Fruit fly (Drosophila melanogaster) whole organism, embryonic: Measurements from ENCODE around the gene CG7512.
A peak's percentile ranks its signal among the peaks of the same experiment; 100 is the strongest.

Experiments used
- CG10209 ChIP-seq: fragments of 200-800 bp; sonication (Bioruptor generic); optimal IDR thresholded peaks from 3 replicates; lab custom pipeline; 2017; ENCODE audit warnings: missing biosample characterization, mild to moderate bottlenecking, missing genetic modification characterization, missing genetic modification reagents
- CG10321 ChIP-seq: fragments of 200-800 bp; sonication (Bioruptor generic); IDR thresholded peaks from 2 replicates; pipeline ENCODE4 v1.3.6; 2022; ENCODE audit warnings: missing biosample characterization, missing genetic modification characterization
- CG10654 ChIP-seq: fragments of 200-800 bp; sonication (Bioruptor generic); optimal IDR thresholded peaks from 2 replicates; lab custom pipeline; 2016; ENCODE audit warnings: missing biosample characterization, missing genetic modification characterization
- CG12236 ChIP-seq: fragments of 200-800 bp; sonication (Bioruptor generic); optimal IDR thresholded peaks from 2 replicates; lab custom pipeline; 2016; ENCODE audit warnings: missing biosample characterization, missing genetic modification characterization
- CG12299 ChIP-seq: fragments of 200-800 bp; sonication (Bioruptor generic); optimal IDR thresholded peaks from 2 replicates; lab custom pipeline; 2018; ENCODE audit warnings: missing biosample characterization, mild to moderate bottlenecking, missing genetic modification characterization
- CG13424 ChIP-seq: fragments of 200-800 bp; sonication (Bioruptor generic); optimal IDR thresholded peaks from 2 replicates; lab custom pipeline; 2019; ENCODE audit warnings: missing biosample characterization, mild to moderate bottlenecking, missing genetic modification characterization, moderate library complexity
- CG13894 ChIP-seq: fragments of 200-800 bp; sonication (Bioruptor generic); optimal IDR thresholded peaks from 3 replicates; lab custom pipeline; 2018; ENCODE audit warnings: missing biosample characterization, mild to moderate bottlenecking, missing genetic modification characterization, moderate library complexity
- CG14441 ChIP-seq: fragments of 200-800 bp; sonication (Bioruptor generic); IDR thresholded peaks from 2 replicates; pipeline ENCODE4 v1.3.6; 2022; ENCODE audit warnings: missing biosample characterization, missing genetic modification characterization
- CG14667 ChIP-seq: fragments of 200-800 bp; sonication (Bioruptor generic); IDR thresholded peaks from 2 replicates; pipeline ENCODE4 v1.3.6; 2022; ENCODE audit warnings: missing biosample characterization, missing genetic modification characterization
- CG14710 ChIP-seq: fragments of 200-800 bp; sonication (Bioruptor generic); optimal IDR thresholded peaks from 3 replicates; lab custom pipeline; 2019; ENCODE audit warnings: missing biosample characterization, mild to moderate bottlenecking, missing genetic modification characterization, moderate library complexity
- CG15269 ChIP-seq: fragments of 200-800 bp; sonication (Bioruptor generic); optimal IDR thresholded peaks from 2 replicates; lab custom pipeline; 2018; ENCODE audit warnings: missing biosample characterization, mild to moderate bottlenecking, missing genetic modification characterization, moderate library complexity
- CG15479 ChIP-seq: fragments of 200-800 bp; sonication (Bioruptor generic); optimal IDR thresholded peaks from 3 replicates; lab custom pipeline; 2019; ENCODE audit warnings: missing biosample characterization, mild to moderate bottlenecking, missing genetic modification characterization, moderate library complexity
- CG17328 ChIP-seq: fragments of 200-800 bp; sonication (Bioruptor generic); IDR thresholded peaks from 2 replicates; pipeline ENCODE4 v1.3.6; 2022; ENCODE audit warnings: missing biosample characterization, missing genetic modification characterization
- CG30403 ChIP-seq: fragments of 200-800 bp; sonication (Bioruptor generic); optimal IDR thresholded peaks from 3 replicates; lab custom pipeline; 2016; ENCODE audit warnings: missing biosample characterization, missing genetic modification characterization
- CG3838 ChIP-seq: fragments of 200-800 bp; sonication (Bioruptor generic); optimal IDR thresholded peaks from 3 replicates; lab custom pipeline; 2016; ENCODE audit warnings: missing biosample characterization, missing genetic modification characterization
- CG5180 ChIP-seq: fragments of 200-800 bp; sonication (Bioruptor generic); optimal IDR thresholded peaks from 3 replicates; lab custom pipeline; 2017; ENCODE audit warnings: missing biosample characterization, missing genetic modification characterization, mild to moderate bottlenecking, moderate library complexity, missing genetic modification reagents
- CG5245 ChIP-seq: fragments of 200-800 bp; sonication (Bioruptor generic); optimal IDR thresholded peaks from 3 replicates; lab custom pipeline; 2016; ENCODE audit warnings: missing biosample characterization, missing genetic modification characterization
- CG7357 ChIP-seq: fragments of 200-800 bp; sonication (Bioruptor generic); IDR thresholded peaks from 3 replicates; pipeline ENCODE4 v1.3.6; 2022; ENCODE audit warnings: missing biosample characterization, missing genetic modification characterization
- CG7745 ChIP-seq: fragments of 200-800 bp; sonication (Bioruptor generic); optimal IDR thresholded peaks from 2 replicates; lab custom pipeline; 2018; ENCODE audit warnings: missing biosample characterization, mild to moderate bottlenecking, missing genetic modification characterization, moderate library complexity
- CG7839 ChIP-seq: fragments of 200-800 bp; sonication (Bioruptor generic); optimal IDR thresholded peaks from 3 replicates; lab custom pipeline; 2018; ENCODE audit warnings: missing biosample characterization, mild to moderate bottlenecking, missing genetic modification characterization, moderate library complexity
- CG7963 ChIP-seq: fragments of 200-800 bp; sonication (Bioruptor generic); IDR thresholded peaks from 3 replicates; pipeline ENCODE4 v1.3.6; 2022; ENCODE audit warnings: missing biosample characterization, missing genetic modification characterization; ENCODE audit not compliant: partially characterized antibody
- CG8290 ChIP-seq, 3 experiments: fragments of 200-800 bp; sonication (Bioruptor generic); optimal IDR thresholded peaks; 2 replicates each; lab custom pipeline; 2016 to 2019; ENCODE audit warnings: missing biosample characterization in 3 of 3, missing genetic modification characterization in 3 of 3, mild to moderate bottlenecking in 2 of 3, moderate library complexity in 1 of 3
- CoRest ChIP-seq: fragments of 200-800 bp; sonication (Bioruptor generic); optimal IDR thresholded peaks from 3 replicates; lab custom pipeline; 2018; ENCODE audit warnings: missing biosample characterization, mild to moderate bottlenecking, missing genetic modification characterization, moderate library complexity
- Dad ChIP-seq: fragments of 200-800 bp; sonication (Bioruptor generic); optimal IDR thresholded peaks from 3 replicates; lab custom pipeline; 2016; ENCODE audit warnings: missing biosample characterization, missing genetic modification characterization
- Dbx ChIP-seq: fragments of 200-800 bp; sonication (Bioruptor generic); IDR thresholded peaks from 3 replicates; pipeline ENCODE4 v1.3.6; 2022; ENCODE audit warnings: missing biosample characterization, missing genetic modification characterization
- Fer1 ChIP-seq: fragments of 200-800 bp; sonication (Bioruptor generic); optimal IDR thresholded peaks from 2 replicates; lab custom pipeline; 2017; ENCODE audit warnings: missing biosample characterization, mild to moderate bottlenecking, missing genetic modification characterization
- HmgD ChIP-seq: fragments of 200-800 bp; sonication (Bioruptor generic); optimal IDR thresholded peaks from 3 replicates; lab custom pipeline; 2016; ENCODE audit warnings: missing biosample characterization, missing genetic modification characterization
- Hmr ChIP-seq: fragments of 200-800 bp; sonication (Bioruptor generic); optimal IDR thresholded peaks from 3 replicates; lab custom pipeline; 2017; ENCODE audit warnings: mild to moderate bottlenecking, missing biosample characterization, missing genetic modification reagents, missing genetic modification characterization
- Hsf ChIP-seq: fragments of 200-800 bp; sonication (Bioruptor generic); optimal IDR thresholded peaks from 3 replicates; lab custom pipeline; 2016; ENCODE audit warnings: missing biosample characterization, missing genetic modification characterization
- Mad ChIP-seq: fragments of 200-800 bp; sonication (Bioruptor generic); optimal IDR thresholded peaks from 2 replicates; lab custom pipeline; 2016; ENCODE audit warnings: missing biosample characterization, missing genetic modification characterization
- Myb ChIP-seq: fragments of 200-800 bp; sonication (Bioruptor generic); optimal IDR thresholded peaks from 2 replicates; lab custom pipeline; 2016; ENCODE audit warnings: missing biosample characterization, missing genetic modification characterization
- NC2α ChIP-seq: fragments of 200-800 bp; sonication (Bioruptor generic); optimal IDR thresholded peaks from 2 replicates; lab custom pipeline; 2016; ENCODE audit warnings: missing biosample characterization, missing genetic modification characterization
- Nf-YC ChIP-seq: fragments of 200-800 bp; optimal IDR thresholded peaks from 3 replicates; lab custom pipeline; 2019; ENCODE audit warnings: missing biosample characterization, mild to moderate bottlenecking, missing genetic modification characterization, moderate library complexity
- Ptx1 ChIP-seq: fragments of 200-800 bp; sonication (Bioruptor generic); IDR thresholded peaks from 2 replicates; pipeline ENCODE4 v1.3.6; 2022; ENCODE audit warnings: missing biosample characterization, missing genetic modification characterization
- Sox102F ChIP-seq: fragments of 200-800 bp; sonication (Bioruptor generic); optimal IDR thresholded peaks from 2 replicates; lab custom pipeline; 2018; ENCODE audit warnings: missing biosample characterization, mild to moderate bottlenecking, missing genetic modification characterization, moderate library complexity
- chm ChIP-seq: fragments of 200-800 bp; sonication (Bioruptor generic); IDR thresholded peaks from 2 replicates; pipeline ENCODE4 v1.3.6; 2022; ENCODE audit warnings: missing biosample characterization, missing genetic modification characterization
- ems ChIP-seq: fragments of 200-800 bp; sonication (Bioruptor generic); optimal IDR thresholded peaks from 3 replicates; lab custom pipeline; 2016; ENCODE audit warnings: missing biosample characterization, missing genetic modification characterization
- esg ChIP-seq: fragments of 200-800 bp; sonication (Bioruptor generic); conservative IDR thresholded peaks from 2 replicates; pipeline ENCODE4 v1.3.6; 2022; ENCODE audit warnings: missing biosample characterization, missing genetic modification characterization
- eve ChIP-seq, 2 experiments: fragments of >200 bp; optimal IDR thresholded peaks; 2 replicates each; lab custom pipeline; 2017; ENCODE audit warnings: missing biosample characterization in 2 of 2, missing genetic modification characterization in 2 of 2
- inv ChIP-seq: fragments of 200-800 bp; sonication (Bioruptor generic); IDR thresholded peaks from 2 replicates; pipeline ENCODE4 v1.3.6; 2022; ENCODE audit warnings: missing biosample characterization, missing genetic modification characterization; ENCODE audit not compliant: partially characterized antibody
- kni ChIP-seq: fragments of 200-800 bp; sonication (Bioruptor generic); optimal IDR thresholded peaks from 3 replicates; lab custom pipeline; 2017; ENCODE audit warnings: mild to moderate bottlenecking, missing biosample characterization, missing genetic modification reagents, missing genetic modification characterization
- onecut ChIP-seq: fragments of 200-800 bp; sonication (Bioruptor generic); IDR thresholded peaks from 2 replicates; pipeline ENCODE4 v1.3.6; 2022; ENCODE audit warnings: missing biosample characterization, missing genetic modification characterization
- pnt ChIP-seq: fragments of 200-800 bp; sonication (Bioruptor generic); optimal IDR thresholded peaks from 3 replicates; lab custom pipeline; 2016; ENCODE audit warnings: missing biosample characterization, missing genetic modification characterization
- prd ChIP-seq, 3 experiments: fragments of >200 bp in 2 of 3; fragments of 200-800 bp in 1 of 3; sonication (Bioruptor generic) in 1 of 3; optimal IDR thresholded peaks in 2 of 3; IDR thresholded peaks in 1 of 3; 2 replicates in 2 of 3; 3 replicates in 1 of 3; pipeline versions ENCODE4 v1.3.6 to Lab custom; 2017 to 2022; ENCODE audit warnings: missing biosample characterization in 1 of 3, missing genetic modification characterization in 1 of 3
- seq ChIP-seq: fragments of 200-800 bp; sonication (Bioruptor generic); IDR thresholded peaks from 2 replicates; pipeline ENCODE4 v1.3.6; 2022; ENCODE audit warnings: missing biosample characterization, missing genetic modification characterization
- sim ChIP-seq: fragments of 200-800 bp; sonication (Bioruptor generic); IDR thresholded peaks from 2 replicates; pipeline ENCODE4 v1.3.6; 2022; ENCODE audit warnings: missing biosample characterization, missing genetic modification characterization
- tin ChIP-seq: fragments of 200-800 bp; sonication (Bioruptor generic); optimal IDR thresholded peaks from 3 replicates; lab custom pipeline; 2016; ENCODE audit warnings: missing biosample characterization, missing genetic modification characterization
- unc-4 ChIP-seq: fragments of 200-800 bp; sonication (Bioruptor generic); IDR thresholded peaks from 2 replicates; pipeline ENCODE4 v1.3.6; 2022; ENCODE audit warnings: missing biosample characterization, missing genetic modification characterization; ENCODE audit not compliant: partially characterized antibody
- zen2 ChIP-seq: fragments of 200-800 bp; sonication (Bioruptor generic); IDR thresholded peaks from 3 replicates; pipeline ENCODE4 v1.3.6; 2022; ENCODE audit warnings: missing biosample characterization, missing genetic modification characterization; ENCODE audit not compliant: partially characterized antibody
- zfh1 ChIP-seq: fragments of 200-800 bp; sonication (Bioruptor generic); IDR thresholded peaks from 3 replicates; pipeline ENCODE4 v1.3.6; 2022; ENCODE audit warnings: missing biosample characterization, missing genetic modification characterization

CG7512 gene

dm6 chr3L:11484483-11484882 is 29.0 kb upstream of the CG7512 start (continued):
- TF ChIP-seq sim (0 out of 2 replicates have a peak, but pooled peaks have one; percentile 12), CG13424 (tag; lab: Kevin White, UChicago) (no peak), CG12236 (GFP tag; lab: Kevin White, UChicago) (no peak), CG14441 (GFP tag; lab: Robert Waterston, UW) (peak; percentile 48), Sox102F (peak; percentile 19), CG14710 (tag; lab: Kevin White, UChicago) (peak; percentile 22), Dad (GFP tag; lab: Kevin White, UChicago) (no peak), pnt (GFP tag; lab: Kevin White, UChicago) (no peak), CG15269 (tag; lab: Kevin White, UChicago) (peak; percentile 18), CG10321 (no peak), CG5180 (GFP tag; lab: Kevin White, UChicago) (peak; percentile 21), CG8290 (GFP tag; optimal IDR thresholded peaks at IDR 0.05; lab: Kevin White, UChicago) (no peak), CG8290 (tag; optimal IDR thresholded peaks at IDR 0.05; lab: Kevin White, UChicago) (no peak), CG30403 (peak; percentile 33), CG7357 (no peak), CG5245 (GFP tag; lab: Kevin White, UChicago) (peak; percentile 31), Myb (GFP tag; lab: Kevin White, UChicago) (no peak), CG7839 (tag; lab: Kevin White, UChicago) (peak; percentile 35), Nf-YC (tag; lab: Kevin White, UChicago) (no peak), prd (optimal IDR thresholded peaks at IDR 0.05; lab: Kevin White, UChicago) (no peak), prd (GFP tag; IDR thresholded peaks at IDR 0.05; lab: Robert Waterston, UW) (peak; percentile 56), chm (no peak), seq (GFP tag; lab: Robert Waterston, UW) (no peak), CG7745 (tag; lab: Kevin White, UChicago) (no peak), CG10654 (GFP tag; lab: Kevin White, UChicago) (no peak), Hsf (GFP tag; lab: Kevin White, UChicago) (no peak), zen2 (GFP tag; lab: Robert Waterston, UW) (no peak), eve (GFP tag; optimal IDR thresholded peaks at IDR 0.05; lab: Kevin White, UChicago) (peak in 1 of 2 experiments; percentile 12), CoRest (peak; percentile 34), Fer1 (GFP tag; lab: Kevin White, UChicago) (peak; percentile 56), CG15479 (no peak), HmgD (GFP tag; lab: Kevin White, UChicago) (no peak), CG10209 (peak; percentile 6), CG14667 (GFP tag; lab: Robert Waterston, UW) (no peak), kni (GFP tag; lab: Kevin White, UChicago) (no peak), unc-4 (GFP tag; lab: Robert Waterston, UW) (no peak), Ptx1 (GFP tag; lab: Robert Waterston, UW) (peak; percentile 33; the same call in 1 of the 2 replicates), ems (GFP tag; lab: Kevin White, UChicago) (no peak), CG12299 (no peak), inv (GFP tag; lab: Robert Waterston, UW) (no peak), NC2α (no peak), Dbx (GFP tag; lab: Robert Waterston, UW) (no peak), CG3838 (GFP tag; lab: Kevin White, UChicago) (no peak), Mad (GFP tag; lab: Kevin White, UChicago) (no peak), onecut (peak; percentile 82), tin (GFP tag; lab: Kevin White, UChicago) (peak; percentile 52), CG17328 (GFP tag; lab: Robert Waterston, UW) (0 out of 2 replicates have a peak, but pooled peaks have one; percentile 9), CG7963 (GFP tag; lab: Robert Waterston, UW) (no peak), CG13894 (tag; lab: Kevin White, UChicago) (no peak), zfh1 (no peak), Hmr (GFP tag; lab: Kevin White, UChicago) (peak; percentile 23), esg (GFP tag; lab: Robert Waterston, UW) (0 out of 2 replicates have a peak, but pooled peaks have one; percentile 5)
